Worm (Caenorhabditis elegans): ENCODE data around the gene Y75B8A.44.
"Not testable (repeated sequence)": the region's sequence is repeated elsewhere in the genome, so short reads cannot be mapped to it uniquely, and the experiment has no call there.

Y75B8A.44 gene

DNA sequence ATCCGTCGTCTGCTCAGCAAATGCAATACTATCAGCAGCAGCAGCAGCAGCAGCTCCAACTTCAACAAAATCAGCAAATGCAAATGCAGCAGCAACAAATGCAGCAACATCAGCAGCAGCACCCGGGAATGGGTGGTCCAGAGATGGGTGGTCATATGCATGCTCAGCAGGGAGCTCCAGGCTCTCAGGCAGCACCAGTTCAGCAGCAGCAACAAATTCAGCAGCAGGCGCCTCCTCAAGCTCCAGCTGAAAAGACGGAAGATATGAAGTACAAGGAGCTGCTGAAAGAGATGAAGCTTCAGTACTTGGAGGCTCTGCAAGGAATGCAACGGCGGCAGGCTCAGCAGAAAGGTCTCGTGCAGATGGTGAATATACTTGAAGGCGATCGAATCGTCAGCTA lies 27.3 kb upstream of the Y75B8A.44 start:
- TF ChIP-seq zfh-2 (GFP tag; conservative IDR thresholded peaks at IDR 0.05) (peak; percentile 62; the same call in 1 of the 2 replicates), egrh-3 (GFP tag; IDR thresholded peaks at IDR 0.05) (peak; percentile 20; the same call in 1 of the 2 replicates), snpc-1.1 (tag; optimal IDR thresholded peaks at IDR 0.05; ENCODE audit: insufficient read depth) (no peak)

DNA sequence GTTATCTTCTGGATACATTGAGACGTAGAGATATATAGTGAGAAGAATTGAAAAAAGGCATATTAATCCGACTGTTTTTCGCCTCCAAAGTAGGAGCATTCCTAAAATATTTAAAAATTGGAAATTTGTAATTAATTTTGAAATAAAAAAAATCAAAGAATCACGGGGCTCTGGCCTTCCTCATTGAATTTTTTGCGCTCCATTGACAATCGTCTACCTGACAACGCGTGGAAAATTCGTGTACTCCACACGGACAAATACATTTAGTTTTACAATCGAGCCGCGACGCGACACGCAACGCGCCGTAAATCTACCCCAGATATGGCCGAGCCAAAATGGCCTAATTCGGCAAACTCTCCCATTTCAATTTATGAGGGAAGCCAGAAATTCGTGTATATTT lies 17.1 kb upstream of the Y75B8A.44 start, which contains the start of gene gly-11:
Gene gly-11, minus strand, starts transcription at position 101 of the 400 bp plus-strand sequence.
- not testable (repeated sequence) for TF ChIP-seq T07F8.4 (tag; optimal IDR thresholded peaks at IDR 0.05); B0019.2 (GFP tag; conservative IDR thresholded peaks at IDR 0.05); let-526 (GFP tag; IDR thresholded peaks at IDR 0.05)

DNA sequence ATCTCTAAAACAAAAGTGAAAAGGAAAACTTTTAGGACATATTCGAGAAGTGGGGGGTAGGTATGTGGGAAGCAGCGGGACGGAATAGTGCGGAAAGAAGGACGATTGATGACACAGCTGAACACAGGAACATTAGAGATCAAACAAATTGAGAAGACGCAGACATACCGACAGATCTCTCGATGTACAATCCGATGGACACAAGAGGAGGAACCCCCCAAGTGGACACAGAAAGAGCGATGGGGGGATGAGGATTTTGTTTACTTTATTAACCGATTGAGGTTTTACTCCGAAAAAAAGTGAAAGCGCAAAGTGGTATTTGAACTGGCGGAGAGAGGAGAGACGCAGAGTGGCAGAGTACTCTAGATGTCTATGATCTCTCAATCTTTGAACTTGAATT lies 16.2 kb upstream of the Y75B8A.44 start:
- TF ChIP-seq ztf-25 (GFP tag; IDR thresholded peaks at IDR 0.05), result no peak
- TF ChIP-seq sea-2 (GFP tag; IDR thresholded peaks at IDR 0.05), result no peak
- no peak for TF ChIP-seq nhr-80 (tag; optimal IDR thresholded peaks at IDR 0.05)
- TF ChIP-seq aptf-2 (GFP tag; conservative IDR thresholded peaks at IDR 0.05), result no peak
- no peak for TF ChIP-seq gei-17 (GFP tag; optimal IDR thresholded peaks at IDR 0.05)
- no peak for TF ChIP-seq nfya-1 (tag; optimal IDR thresholded peaks at IDR 0.05; ENCODE audit: borderline replicate concordance, insufficient read depth)
- TF ChIP-seq ceh-40 (GFP tag; IDR thresholded peaks at IDR 0.05), result no peak

DNA sequence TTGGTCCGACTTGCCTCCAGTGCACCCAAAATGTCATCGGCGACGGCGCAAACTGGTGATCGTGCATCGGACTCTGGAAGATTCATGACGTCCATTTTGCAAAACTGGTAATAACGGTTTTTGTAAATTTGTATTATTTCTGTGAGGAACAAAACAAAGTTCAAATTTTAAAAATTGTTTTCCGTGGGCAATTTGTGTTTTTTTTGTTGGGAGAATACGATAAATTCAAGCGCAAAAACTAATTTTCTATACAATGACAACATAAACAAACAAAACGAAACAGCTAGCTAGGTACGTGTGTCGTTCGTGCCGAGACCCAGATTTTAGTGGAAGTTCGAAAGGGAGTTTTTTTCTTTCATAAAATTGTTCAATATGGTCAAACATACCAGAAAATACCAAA lies 11.4 kb upstream of the Y75B8A.44 start, which contains the start of gene Y75B8A.10:
Gene Y75B8A.10, minus strand, starts transcription at position 101 of the 400 bp plus-strand sequence.
- TF ChIP-seq unc-130 (GFP tag; optimal IDR thresholded peaks at IDR 0.05) (no peak), efl-1 (GFP tag; optimal IDR thresholded peaks at IDR 0.05) (no peak), nfya-2 (GFP tag; IDR thresholded peaks at IDR 0.05) (no peak), ztf-26 (tag; optimal IDR thresholded peaks at IDR 0.05) (no peak), him-1 (tag; optimal IDR thresholded peaks at IDR 0.05) (no peak), tbx-9 (tag; optimal IDR thresholded peaks at IDR 0.05; ENCODE audit: borderline replicate concordance) (no peak), let-526 (GFP tag; IDR thresholded peaks at IDR 0.05) (no peak), Y79H2A.3 (GFP tag; conservative IDR thresholded peaks at IDR 0.05) (no peak), xnd-1 (tag; optimal IDR thresholded peaks at IDR 0.05) (no peak), hsf-1 (GFP tag; IDR thresholded peaks at IDR 0.05) (no peak), nhr-120 (GFP tag; IDR thresholded peaks at IDR 0.05) (no peak), dpff-1 (tag; optimal IDR thresholded peaks at IDR 0.05) (no peak), bed-2 (GFP tag; IDR thresholded peaks at IDR 0.05) (no peak)

DNA sequence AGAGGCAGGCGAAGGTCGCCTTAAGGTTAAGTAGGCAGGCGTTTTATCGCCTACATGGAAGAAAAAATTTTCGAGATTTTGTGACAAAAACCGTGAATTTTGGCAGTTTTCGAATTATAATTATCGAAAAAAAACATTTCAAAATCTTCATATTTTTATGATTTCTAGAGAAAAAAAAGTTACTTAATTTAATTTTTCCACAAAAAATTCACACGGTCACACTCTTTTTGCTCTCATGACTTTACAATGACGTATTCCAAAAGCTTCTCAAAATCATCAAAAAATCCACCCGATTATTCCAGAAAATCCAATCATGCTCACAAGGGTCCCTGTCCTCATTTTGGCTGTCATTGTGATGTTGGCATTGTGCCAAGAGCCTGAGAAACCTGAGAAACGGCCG lies 8.2 kb upstream of the Y75B8A.44 start, which contains the start of gene lury-1:
Gene lury-1, plus strand, starts transcription at position 301 of the 400 bp plus-strand sequence.
- TF ChIP-seq snpc-3.4 (tag; optimal IDR thresholded peaks at IDR 0.05) (no peak), K11D2.4 (GFP tag; IDR thresholded peaks at IDR 0.05) (no peak), F57A8.1 (GFP tag; optimal IDR thresholded peaks at IDR 0.05) (no peak), hlh-26 (GFP tag; conservative IDR thresholded peaks at IDR 0.05) (no peak), F52B5.7 (tag; optimal IDR thresholded peaks at IDR 0.05) (no peak), lsy-27 (tag; optimal IDR thresholded peaks at IDR 0.05; ENCODE audit: borderline replicate concordance, insufficient read depth) (no peak), gei-17 (GFP tag; optimal IDR thresholded peaks at IDR 0.05) (no peak), Y67H2A.10 (GFP tag; conservative IDR thresholded peaks at IDR 0.05) (no peak), sdz-38 (tag; optimal IDR thresholded peaks at IDR 0.05) (no peak)
